Worm (Caenorhabditis elegans) whole organism, mixed stage, embryonic: ENCODE results near the gene F48E3.9.

Source experiments
- M03D4.4 ChIP-seq: sonication (generic microtip); optimal IDR thresholded peaks from 2 replicates; lab custom pipeline; 2017; ENCODE audit warnings: mild to moderate bottlenecking, missing genetic modification characterization, missing compliant biosample characterization
- ceh-43 ChIP-seq: fragments of 200-800 bp; sonication (Bioruptor generic); optimal IDR thresholded peaks from 2 replicates; lab custom pipeline; 2018; ENCODE audit warnings: mild to moderate bottlenecking, missing genetic modification characterization, moderate library complexity, missing compliant biosample characterization
- lin-13 ChIP-seq: fragments of 150-350 bp; optimal IDR thresholded peaks from 2 replicates; lab custom pipeline; 2014; ENCODE audit warnings: missing biosample characterization, missing genetic modification characterization
- lin-32 ChIP-seq: fragments of 200-800 bp; sonication (Bioruptor generic); optimal IDR thresholded peaks from 2 replicates; lab custom pipeline; 2018; ENCODE audit warnings: mild to moderate bottlenecking, missing genetic modification characterization, missing compliant biosample characterization
- nhr-237 ChIP-seq: fragments of 150-350 bp; optimal IDR thresholded peaks from 2 replicates; lab custom pipeline; 2014; ENCODE audit warnings: missing biosample characterization, missing genetic modification characterization
- snpc-4 ChIP-seq: fragments of 150-350 bp; optimal IDR thresholded peaks from 2 replicates; lab custom pipeline; 2014; ENCODE audit warnings: missing biosample characterization, missing genetic modification characterization
- unc-62 ChIP-seq: fragments of 150-350 bp; optimal IDR thresholded peaks from 2 replicates; lab custom pipeline; 2014; ENCODE audit warnings: missing biosample characterization, missing genetic modification reagents, missing genetic modification characterization
- ztf-11 ChIP-seq: fragments of 150-350 bp; optimal IDR thresholded peaks from 2 replicates; lab custom pipeline; 2014; ENCODE audit warnings: missing biosample characterization, missing genetic modification characterization

DNA sequence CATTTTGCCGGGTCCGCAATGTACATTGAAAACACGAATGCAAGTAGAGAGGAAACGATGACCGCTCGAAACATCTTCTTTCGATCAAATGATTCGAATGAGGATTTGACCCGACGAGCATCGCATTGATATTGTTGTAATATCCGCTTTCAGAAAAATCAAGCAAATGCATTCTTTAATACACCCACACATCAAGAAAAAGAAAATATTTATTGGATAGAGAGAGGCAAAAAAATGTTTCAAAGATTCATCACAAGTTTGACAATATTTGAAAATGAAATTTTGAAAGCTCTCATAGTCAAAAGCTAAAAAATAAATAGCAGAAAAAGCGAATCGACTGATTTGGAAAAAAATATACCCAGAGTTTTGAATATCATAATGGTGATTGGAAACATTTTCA, 14.6 kb downstream of the F48E3.9 start, which contains the start of gene try-14:
- TF ChIP-seq snpc-4 (tag; lab: Kevin White, UChicago) = no peak
- TF ChIP-seq ztf-11 (tag; lab: Kevin White, UChicago) = no peak
- TF ChIP-seq unc-62 (GFP tag; lab: Kevin White, UChicago) = no peak
- TF ChIP-seq lin-13 (tag; lab: Kevin White, UChicago) = no peak
- TF ChIP-seq M03D4.4 (tag; lab: Kevin White, UChicago) = no peak
- no peak for TF ChIP-seq ceh-43 (GFP tag; lab: Kevin White, UChicago)
- TF ChIP-seq nhr-237 (tag; lab: Kevin White, UChicago) = no peak
- TF ChIP-seq lin-32 (GFP tag; lab: Kevin White, UChicago) = no peak
